Worm (Caenorhabditis elegans) whole organism, L3 larva: ENCODE results near the gene srsx-39.

Experiments used
- R02D3.7 ChIP-seq: fragments of 150-350 bp; optimal IDR thresholded peaks from 2 replicates; lab custom pipeline; 2014; ENCODE audit warnings: missing biosample characterization, missing genetic modification characterization
- ama-1 ChIP-seq: fragments of 150-350 bp; optimal IDR thresholded peaks from 2 replicates; lab custom pipeline; 2018
- elt-1 ChIP-seq: fragments of 150-350 bp; optimal IDR thresholded peaks from 2 replicates; lab custom pipeline; 2014; ENCODE audit warnings: missing biosample characterization, missing genetic modification characterization
- fkh-10 ChIP-seq: sonication (generic microtip); optimal IDR thresholded peaks from 2 replicates; lab custom pipeline; 2017; ENCODE audit warnings: missing biosample characterization, missing genetic modification reagents, missing genetic modification characterization
- jun-1 ChIP-seq: fragments of 150-350 bp; optimal IDR thresholded peaks from 2 replicates; lab custom pipeline; 2014; ENCODE audit warnings: missing biosample characterization, missing genetic modification reagents, missing genetic modification characterization
- lin-39 ChIP-seq: fragments of 150-350 bp; optimal IDR thresholded peaks from 2 replicates; lab custom pipeline; 2018; ENCODE audit warnings: missing biosample characterization, missing genetic modification reagents, missing genetic modification characterization
- nhr-11 ChIP-seq: fragments of 150-350 bp; optimal IDR thresholded peaks from 2 replicates; lab custom pipeline; 2014; ENCODE audit warnings: missing biosample characterization, missing genetic modification characterization
- nhr-77 ChIP-seq: fragments of 150-350 bp; optimal IDR thresholded peaks from 2 replicates; lab custom pipeline; 2014; ENCODE audit warnings: missing biosample characterization, missing genetic modification characterization
- pqm-1 ChIP-seq: fragments of 150-350 bp; optimal IDR thresholded peaks from 2 replicates; lab custom pipeline; 2017; ENCODE audit warnings: missing biosample characterization, missing genetic modification characterization, inconsistent platforms
- skn-1 ChIP-seq: fragments of 150-350 bp; optimal IDR thresholded peaks from 2 replicates; lab custom pipeline; 2014; ENCODE audit warnings: missing biosample characterization, missing genetic modification characterization
- snpc-4 ChIP-seq: fragments of 150-350 bp; optimal IDR thresholded peaks from 2 replicates; lab custom pipeline; 2014; ENCODE audit warnings: missing biosample characterization, missing genetic modification characterization
- tbx-2 ChIP-seq: sonication (generic microtip); optimal IDR thresholded peaks from 2 replicates; lab custom pipeline; 2016; ENCODE audit warnings: mild to moderate bottlenecking, missing genetic modification characterization, missing compliant biosample characterization
- unc-39 ChIP-seq: sonication (generic microtip); optimal IDR thresholded peaks from 4 replicates; lab custom pipeline; 2017; ENCODE audit warnings: missing biosample characterization, missing genetic modification characterization
- unc-62 ChIP-seq: fragments of 150-350 bp; sonication (generic microtip); optimal IDR thresholded peaks from 4 replicates; lab custom pipeline; 2014; ENCODE audit warnings: missing biosample characterization, missing genetic modification reagents, missing genetic modification characterization

DNA sequence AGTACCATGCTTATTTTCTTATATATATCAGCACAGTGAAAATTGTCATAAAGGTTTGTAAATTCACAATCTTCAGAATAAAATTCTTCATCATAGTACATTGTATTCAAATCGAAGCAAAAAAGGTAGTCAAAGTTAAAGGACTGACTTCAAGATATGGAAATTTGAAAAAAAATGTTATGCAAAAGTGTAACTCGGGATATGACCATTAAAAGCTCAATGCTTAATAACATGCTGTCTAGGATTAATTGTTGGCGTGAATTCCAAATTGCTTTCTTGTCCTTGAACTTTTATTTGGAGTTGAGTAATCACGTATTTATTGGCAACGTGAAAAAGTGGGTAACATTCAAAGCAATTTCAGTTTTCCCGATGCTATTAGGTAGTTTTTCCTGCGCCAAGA, 18.2 kb upstream of the srsx-39 start, which contains the start of gene srw-16:
- TF ChIP-seq unc-62 (GFP tag; lab: Kevin White, UChicago) (no peak), elt-1 (tag; lab: Kevin White, UChicago) (no peak), nhr-11 (tag; lab: Kevin White, UChicago) (no peak), skn-1 (tag; lab: Kevin White, UChicago) (no peak), nhr-77 (no peak), fkh-10 (no peak), tbx-2 (tag; lab: Kevin White, UChicago) (no peak), R02D3.7 (tag; lab: Kevin White, UChicago) (no peak), lin-39 (tag; lab: Kevin White, UChicago) (no peak), snpc-4 (no peak), jun-1 (tag; lab: Kevin White, UChicago) (no peak), unc-39 (no peak), pqm-1 (tag; lab: Kevin White, UChicago) (no peak), ama-1 (lab: Kevin White, UChicago) (no peak)
